Worm (Caenorhabditis elegans) whole organism, young adult: ENCODE measurements around the gene let-418.

ENCODE experiments used
- K12H6.12 ChIP-seq: fragments of 200-800 bp; sonication (Bioruptor generic); optimal IDR thresholded peaks from 2 replicates; lab custom pipeline; 2018; ENCODE audit warnings: mild to moderate bottlenecking, missing genetic modification characterization, missing compliant biosample characterization
- tlf-1 ChIP-seq: fragments of 200-800 bp; sonication (Bioruptor generic); optimal IDR thresholded peaks from 2 replicates; lab custom pipeline; 2018; ENCODE audit warnings: mild to moderate bottlenecking, missing genetic modification characterization, missing compliant biosample characterization
- ztf-22 ChIP-seq: fragments of 200-800 bp; sonication (Bioruptor generic); optimal IDR thresholded peaks from 2 replicates; lab custom pipeline; 2018; ENCODE audit warnings: mild to moderate bottlenecking, missing genetic modification characterization, moderate library complexity, missing compliant biosample characterization

- TF ChIP-seq ztf-22 (GFP tag; lab: Kevin White, UChicago) (no peak), K12H6.12 (tag; lab: Kevin White, UChicago) (no peak), tlf-1 (GFP tag; lab: Kevin White, UChicago) (no peak)
These were observed 13.5 kb upstream of the let-418 start, which contains the start of gene ZC250.4 for ce11 chrV:5813060-5813659.
